Worm (Caenorhabditis elegans): ENCODE measurements around the gene col-113.

col-113 gene

ce11 chrIV:7188528-7189422 lies 36.5 kb upstream of the col-113 start, which contains the start of gene srlf-7 (continued):
- TF ChIP-seq mdl-1 (tag; optimal IDR thresholded peaks at IDR 0.05) (peak; percentile 0 to 87), ZK337.2 (GFP tag; IDR thresholded peaks at IDR 0.05) (no peak), attf-4 (tag; optimal IDR thresholded peaks at IDR 0.05) (no peak), ceh-32 (tag; optimal IDR thresholded peaks at IDR 0.05; ENCODE audit: poor library complexity) (no peak), lin-38 (GFP tag; IDR thresholded peaks at IDR 0.05) (no peak; the same call in 1 of the 2 replicates), ceh-44 (GFP tag; IDR thresholded peaks at IDR 0.05) (no peak), lin-1 (GFP tag; IDR thresholded peaks at IDR 0.05) (peak; percentile 97), lim-7 (GFP tag; IDR thresholded peaks at IDR 0.05) (no peak), nhr-41 (GFP tag; IDR thresholded peaks at IDR 0.05) (peak; percentile 68; the same call in 1 of the 2 replicates), mxl-3 (GFP tag; optimal IDR thresholded peaks at IDR 0.05) (no peak), aly-2 (tag; optimal IDR thresholded peaks at IDR 0.05) (no peak), lin-29 (GFP tag; IDR thresholded peaks at IDR 0.05) (no peak), hif-1 (tag; optimal IDR thresholded peaks at IDR 0.05) (no peak), unc-62 (GFP tag; optimal IDR thresholded peaks at IDR 0.05 in 1 of 2) (peak; percentile 29 to 47), unc-62 (tag; optimal IDR thresholded peaks at IDR 0.05) (no peak), mxl-2 (GFP tag; conservative IDR thresholded peaks at IDR 0.05) (no peak), nhr-102 (tag; optimal IDR thresholded peaks at IDR 0.05) (peak; percentile 78), F49E8.2 (tag; optimal IDR thresholded peaks at IDR 0.05; ENCODE audit: borderline replicate concordance) (no peak), tag-97 (GFP tag; IDR thresholded peaks at IDR 0.05) (no peak), snpc-4 (tag; optimal IDR thresholded peaks at IDR 0.05) (no peak), saeg-2 (GFP tag; IDR thresholded peaks at IDR 0.05) (no peak), nhr-76 (tag; optimal IDR thresholded peaks at IDR 0.05) (no peak), php-3 (GFP tag; IDR thresholded peaks at IDR 0.05) (peak; percentile 92), pqm-1 (tag; optimal IDR thresholded peaks at IDR 0.05) (peak; percentile 97), nhr-111 (GFP tag; optimal IDR thresholded peaks at IDR 0.05) (no peak), zfp-2 (tag; optimal IDR thresholded peaks at IDR 0.05) (no peak), snpc-1.2 (GFP tag; IDR thresholded peaks at IDR 0.05) (no peak), zip-11 (GFP tag; IDR thresholded peaks at IDR 0.05) (no peak), nhr-10 (tag; optimal IDR thresholded peaks at IDR 0.05) (peak; percentile 87), skn-1 (tag; optimal IDR thresholded peaks at IDR 0.05) (no peak), ceh-82 (tag; optimal IDR thresholded peaks at IDR 0.05) (no peak), duxl-1 (tag; optimal IDR thresholded peaks at IDR 0.05; ENCODE audit: poor library complexity) (no peak), lsy-2 (tag; optimal IDR thresholded peaks at IDR 0.05) (peak in 1 of 2 experiments; percentile 48), nhr-77 (tag; optimal IDR thresholded peaks at IDR 0.05) (peak; percentile 95), daf-8 (GFP tag; IDR thresholded peaks at IDR 0.05) (no peak), unc-130 (GFP tag; optimal IDR thresholded peaks at IDR 0.05) (no peak), dmd-8 (GFP tag; IDR thresholded peaks at IDR 0.05) (no peak), aha-1 (tag) (peak; percentile 96), arid-1 (GFP tag; conservative IDR thresholded peaks at IDR 0.05) (no peak), sdz-12 (GFP tag; optimal IDR thresholded peaks at IDR 0.05) (no peak), spr-3 (GFP tag; optimal IDR thresholded peaks at IDR 0.05) (no peak), ceh-62 (tag; optimal IDR thresholded peaks at IDR 0.05) (no peak), spr-1 (tag; optimal IDR thresholded peaks at IDR 0.05) (no peak), ztf-7 (tag; optimal IDR thresholded peaks at IDR 0.05) (no peak), zfp-3 (GFP tag; conservative IDR thresholded peaks at IDR 0.05) (no peak), mes-2 (tag; optimal IDR thresholded peaks at IDR 0.05; ENCODE audit: poor library complexity, severe bottlenecking) (no peak), ama-1 (optimal IDR thresholded peaks at IDR 0.05) (peak; percentile 38), R02D3.7 (tag; optimal IDR thresholded peaks at IDR 0.05) (no peak), dmd-6 (GFP tag; IDR thresholded peaks at IDR 0.05) (peak; percentile 98), dve-1 (tag; optimal IDR thresholded peaks at IDR 0.05; ENCODE audit: insufficient read depth) (peak; percentile 98)

Measured in whole organism, L4 larva.